Fruit fly (Drosophila melanogaster): ENCODE results near the gene MRP.

The MRP gene

DNA sequence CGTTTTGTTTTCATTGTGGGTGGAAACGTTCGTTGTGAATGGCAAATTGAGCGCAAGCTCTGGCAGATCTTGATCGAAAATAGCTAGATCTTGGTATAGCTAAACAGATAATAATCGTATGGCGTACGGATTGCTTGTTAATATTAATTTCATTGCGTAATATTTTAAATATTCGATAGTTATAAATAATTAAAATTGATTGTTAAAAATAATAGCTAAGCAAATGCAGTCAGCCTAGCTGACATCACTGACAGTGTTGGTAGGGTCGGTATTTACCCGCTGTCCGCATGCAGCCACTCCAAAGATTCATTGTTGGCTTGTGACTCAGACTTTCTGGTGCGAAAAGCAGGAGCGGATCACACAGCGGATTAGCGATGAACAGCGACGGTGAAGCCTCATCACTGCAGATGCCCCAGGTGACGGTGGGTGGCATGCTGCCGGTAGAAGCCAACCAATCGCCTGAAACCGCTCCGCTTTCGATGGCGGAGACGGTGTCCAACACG lies 14.4 kb upstream of the MRP start, which contains the start of the genes CG5776 and spict:
CG5776 (minus strand) TSS at position 34 of the 503 bp plus-strand sequence.
spict (plus strand) TSS at position 308 of the 503 bp plus-strand sequence.
- no peak for TF ChIP-seq Rel (GFP tag; optimal IDR thresholded peaks at IDR 0.05)
- peak; percentile 85 for TF ChIP-seq Rel (tag; optimal IDR thresholded peaks at IDR 0.05)
- peak; percentile 14 for TF ChIP-seq sv (GFP tag; optimal IDR thresholded peaks at IDR 0.05)
- TF ChIP-seq Hr78 (GFP tag; optimal IDR thresholded peaks at IDR 0.05) = no peak
- no peak for TF ChIP-seq CG32264 (GFP tag; optimal IDR thresholded peaks at IDR 0.05)
- TF ChIP-seq br (GFP tag; optimal IDR thresholded peaks at IDR 0.05) = peak; percentile 73
- TF ChIP-seq Abd-B (GFP tag; optimal IDR thresholded peaks at IDR 0.05) = no peak
- peak; percentile 72 for TF ChIP-seq Dif (GFP tag; optimal IDR thresholded peaks at IDR 0.05; ENCODE audit: partially characterized antibody)
- TF ChIP-seq Hnf4 (GFP tag; optimal IDR thresholded peaks at IDR 0.05) = no peak
- TF ChIP-seq h (GFP tag; optimal IDR thresholded peaks at IDR 0.05) = peak; percentile 70
- TF ChIP-seq brk (GFP tag; optimal IDR thresholded peaks at IDR 0.05) = no peak
- no peak for TF ChIP-seq Mio (GFP tag; optimal IDR thresholded peaks at IDR 0.05)
- peak; percentile 68 for TF ChIP-seq dmrt93B (GFP tag; optimal IDR thresholded peaks at IDR 0.05)
- no peak for TF ChIP-seq Dfd (GFP tag; optimal IDR thresholded peaks at IDR 0.05)
- TF ChIP-seq woc (GFP tag; optimal IDR thresholded peaks at IDR 0.05) = peak; percentile 50
- no peak for TF ChIP-seq pan (optimal IDR thresholded peaks at IDR 0.05)
- no peak for TF ChIP-seq jim (GFP tag; optimal IDR thresholded peaks at IDR 0.05)
- TF ChIP-seq rgr (GFP tag; optimal IDR thresholded peaks at IDR 0.05) = peak; percentile 57
- TF ChIP-seq fru (GFP tag; optimal IDR thresholded peaks at IDR 0.05) = peak; percentile 62
- TF ChIP-seq OdsH (GFP tag; optimal IDR thresholded peaks at IDR 0.05) = peak; percentile 21
- TF ChIP-seq Jra (GFP tag; optimal IDR thresholded peaks at IDR 0.05) = peak; percentile 94
- TF ChIP-seq CG9705 (GFP tag; optimal IDR thresholded peaks at IDR 0.05) = peak; percentile 71
- peak in 1 of 2 experiments; percentile 70 for TF ChIP-seq foxo (GFP tag; optimal IDR thresholded peaks at IDR 0.05)
- TF ChIP-seq GATAd (GFP tag; optimal IDR thresholded peaks at IDR 0.05) = no peak
- no peak for TF ChIP-seq usp (GFP tag; optimal IDR thresholded peaks at IDR 0.05)
- TF ChIP-seq Myc (optimal IDR thresholded peaks at IDR 0.05) = peak; percentile 96
- TF ChIP-seq tai (GFP tag; optimal IDR thresholded peaks at IDR 0.05) = no peak
- TF ChIP-seq Sp1 (GFP tag; optimal IDR thresholded peaks at IDR 0.05) = peak; percentile 84
- no peak for TF ChIP-seq Hr83 (GFP tag; optimal IDR thresholded peaks at IDR 0.05; ENCODE audit: poor library complexity, severe bottlenecking)
- peak; percentile 41 for TF ChIP-seq psq (GFP tag; optimal IDR thresholded peaks at IDR 0.05)
- TF ChIP-seq CrebA (GFP tag; optimal IDR thresholded peaks at IDR 0.05; ENCODE audit: borderline replicate concordance) = no peak
- TF ChIP-seq lola (GFP tag; optimal IDR thresholded peaks at IDR 0.05) = no peak
- peak; percentile 80 for TF ChIP-seq HLH106 (tag; optimal IDR thresholded peaks at IDR 0.05)
- TF ChIP-seq N (GFP tag; optimal IDR thresholded peaks at IDR 0.05) = no peak
- peak; percentile 47 for TF ChIP-seq ey (GFP tag; optimal IDR thresholded peaks at IDR 0.05)
- TF ChIP-seq dl (GFP tag; optimal IDR thresholded peaks at IDR 0.05; ENCODE audit: insufficient read depth in 1 of 2, partially characterized antibody in 2 of 2) = no peak
- peak; percentile 15 for TF ChIP-seq dsf (GFP tag; optimal IDR thresholded peaks at IDR 0.05; ENCODE audit: borderline replicate concordance)
- TF ChIP-seq Vsx2 (GFP tag; optimal IDR thresholded peaks at IDR 0.05; ENCODE audit: partially characterized antibody) = no peak
- TF ChIP-seq sage (GFP tag; optimal IDR thresholded peaks at IDR 0.05) = no peak

DNA sequence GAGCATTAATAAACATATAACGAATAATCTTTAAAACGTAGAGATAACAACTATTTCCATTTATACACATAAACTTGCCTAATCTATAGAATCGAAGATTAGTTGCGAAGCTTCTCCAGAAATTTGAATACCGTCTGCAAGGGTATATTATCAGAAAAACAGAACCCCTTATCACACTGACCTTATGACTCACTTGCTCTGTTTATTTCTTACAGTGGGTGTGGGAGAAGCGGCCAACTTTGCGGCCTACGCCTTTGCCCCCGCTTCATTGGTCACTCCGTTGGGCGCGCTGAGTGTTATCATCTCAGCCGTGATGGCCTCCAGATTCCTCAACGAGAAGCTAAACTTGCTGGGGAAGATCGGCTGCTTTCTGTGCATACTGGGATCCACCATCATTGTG lies 13.5 kb upstream of the MRP start:
- TF ChIP-seq foxo (GFP tag; optimal IDR thresholded peaks at IDR 0.05) (peak in 1 of 2 experiments; percentile 6), Dif (GFP tag; optimal IDR thresholded peaks at IDR 0.05; ENCODE audit: partially characterized antibody) (no peak)

DNA sequence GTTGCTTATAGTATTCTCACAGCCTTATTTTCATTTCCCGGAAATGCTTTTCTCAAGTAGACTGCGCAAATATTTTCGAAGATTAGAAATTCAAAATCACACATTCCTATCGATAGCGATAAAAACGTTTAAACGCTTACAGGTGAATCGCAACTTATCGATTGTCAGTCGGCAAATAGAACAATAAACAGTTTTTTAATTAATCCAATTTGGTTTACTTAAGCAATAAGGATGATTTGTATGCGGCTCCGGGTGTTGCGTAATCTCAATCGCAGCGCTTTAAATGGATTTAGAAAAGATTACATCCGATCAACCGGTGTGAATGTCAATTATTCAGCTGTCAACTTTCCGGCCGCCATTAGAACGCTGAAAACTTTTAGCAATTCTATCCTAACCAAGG lies 11.3 kb upstream of the MRP start, which contains the start of the genes CG6180 and CG15484:
CG6180 (plus strand) TSS at position 122 of the 400 bp plus-strand sequence.
CG15484 (minus strand) TSS at position 172 of the 400 bp plus-strand sequence.
- no peak for TF ChIP-seq dl (GFP tag; optimal IDR thresholded peaks at IDR 0.05; ENCODE audit: insufficient read depth in 1 of 2, partially characterized antibody in 2 of 2)
- TF ChIP-seq OdsH (GFP tag; optimal IDR thresholded peaks at IDR 0.05) = no peak
- TF ChIP-seq CrebA (GFP tag; optimal IDR thresholded peaks at IDR 0.05; ENCODE audit: borderline replicate concordance) = no peak
- no peak for TF ChIP-seq Vsx2 (GFP tag; optimal IDR thresholded peaks at IDR 0.05; ENCODE audit: partially characterized antibody)
- peak; percentile 41 for TF ChIP-seq Myc (optimal IDR thresholded peaks at IDR 0.05)
- no peak for TF ChIP-seq dsf (GFP tag; optimal IDR thresholded peaks at IDR 0.05; ENCODE audit: borderline replicate concordance)
- TF ChIP-seq rgr (GFP tag; optimal IDR thresholded peaks at IDR 0.05) = peak; percentile 46
- no peak for TF ChIP-seq Rel (GFP tag; optimal IDR thresholded peaks at IDR 0.05)
- TF ChIP-seq Rel (tag; optimal IDR thresholded peaks at IDR 0.05) = peak; percentile 56
- no peak for TF ChIP-seq HLH106 (tag; optimal IDR thresholded peaks at IDR 0.05)
- peak; percentile 8 for TF ChIP-seq CG9705 (GFP tag; optimal IDR thresholded peaks at IDR 0.05)
